Fruit fly (Drosophila melanogaster) whole organism, adult: ENCODE measurements around the gene Tao.

Experiments used
- CG1620 ChIP-seq: fragments of 200-800 bp; sonication (Bioruptor generic); optimal IDR thresholded peaks from 2 replicates; lab custom pipeline; 2016; ENCODE audit warnings: missing biosample characterization, missing genetic modification characterization
- CG5204 ChIP-seq: fragments of 200-800 bp; sonication (Bioruptor generic); optimal IDR thresholded peaks from 2 replicates; lab custom pipeline; 2016; ENCODE audit warnings: missing biosample characterization, missing genetic modification characterization
- Hr96 ChIP-seq: fragments of 200-800 bp; sonication (Bioruptor generic); optimal IDR thresholded peaks from 2 replicates; lab custom pipeline; 2016; ENCODE audit warnings: missing biosample characterization, missing genetic modification characterization
- cnc ChIP-seq, 2 experiments: fragments of >200 bp; optimal IDR thresholded peaks; 2 replicates each; lab custom pipeline; 2017
- tj ChIP-seq: fragments of 200-800 bp; sonication (Bioruptor generic); optimal IDR thresholded peaks from 3 replicates; lab custom pipeline; 2017; ENCODE audit warnings: missing biosample characterization, mild to moderate bottlenecking, missing genetic modification characterization, moderate library complexity
- toe ChIP-seq: fragments of 200-800 bp; sonication (Bioruptor generic); optimal IDR thresholded peaks from 2 replicates; lab custom pipeline; 2016; ENCODE audit warnings: missing biosample characterization, missing genetic modification characterization

DNA sequence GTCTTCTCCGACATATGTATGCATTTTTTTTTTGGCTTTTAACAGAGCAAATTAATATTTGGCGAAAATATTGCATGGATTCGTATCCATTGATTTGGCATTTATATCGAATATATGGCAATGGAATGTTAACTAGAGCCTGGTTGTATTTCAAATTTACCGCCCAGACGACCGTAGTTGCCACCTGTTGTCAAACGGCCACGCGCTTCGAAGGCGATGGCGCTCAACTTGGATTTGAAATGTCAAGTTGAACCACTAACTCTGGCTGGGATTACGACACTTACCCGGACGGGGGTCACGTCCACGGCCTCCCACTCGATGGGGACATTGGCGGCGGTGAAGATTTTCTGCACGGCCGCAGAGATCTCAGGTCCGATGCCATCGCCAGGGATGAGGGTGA is 59.2 kb downstream of the Tao start:
- TF ChIP-seq toe (no peak), cnc (optimal IDR thresholded peaks at IDR 0.05; lab: Kevin White, UChicago) (no peak), CG5204 (GFP tag; lab: Kevin White, UChicago) (no peak), tj (no peak), Hr96 (GFP tag; lab: Kevin White, UChicago) (no peak), CG1620 (GFP tag; lab: Kevin White, UChicago) (no peak)
